Fruit fly (Drosophila melanogaster): ENCODE data around the gene CG5024.

The CG5024 gene

DNA sequence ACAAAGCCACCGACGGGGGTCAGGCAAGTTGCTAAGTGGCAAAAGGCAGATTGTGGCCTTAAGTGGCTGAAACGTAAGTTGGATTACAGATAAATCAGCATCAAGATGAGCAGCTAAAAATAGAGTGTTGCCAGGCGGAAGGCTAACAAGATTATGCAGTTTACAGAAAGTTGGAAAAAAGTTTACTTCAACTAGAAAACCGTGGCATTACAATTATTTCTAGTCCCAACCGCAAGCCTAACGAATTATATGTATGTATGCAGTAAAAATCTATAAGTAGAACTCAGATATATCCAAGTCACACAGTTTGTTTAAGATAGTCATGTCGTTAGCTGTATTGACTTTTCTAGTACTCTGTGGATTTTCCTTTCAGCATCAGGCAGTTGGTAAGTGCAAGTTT, 4.8 kb upstream of the CG5024 start, which contains the start of gene BG642167:
Gene BG642167 (plus strand): TSS at position 301 of the 400 bp plus-strand sequence.
- TF ChIP-seq ATbp (GFP tag; optimal IDR thresholded peaks at IDR 0.05) (no peak), Elba2 (GFP tag; optimal IDR thresholded peaks at IDR 0.05) (no peak), CG12236 (GFP tag; optimal IDR thresholded peaks at IDR 0.05) (no peak), ftz-f1 (GFP tag; optimal IDR thresholded peaks at IDR 0.05) (no peak), Pdp1 (GFP tag; optimal IDR thresholded peaks at IDR 0.05) (no peak), amos (GFP tag; IDR thresholded peaks at IDR 0.05; ENCODE audit: partially characterized antibody) (no peak), CG1529 (GFP tag; optimal IDR thresholded peaks at IDR 0.05) (no peak), oc (tag; optimal IDR thresholded peaks at IDR 0.05) (no peak), cg (GFP tag; optimal IDR thresholded peaks at IDR 0.05) (no peak), CG8290 (GFP tag; optimal IDR thresholded peaks at IDR 0.05) (no peak), CG8290 (tag; optimal IDR thresholded peaks at IDR 0.05) (no peak), Mad (GFP tag; optimal IDR thresholded peaks at IDR 0.05) (no peak), CG8478 (optimal IDR thresholded peaks at IDR 0.05) (no peak)

DNA sequence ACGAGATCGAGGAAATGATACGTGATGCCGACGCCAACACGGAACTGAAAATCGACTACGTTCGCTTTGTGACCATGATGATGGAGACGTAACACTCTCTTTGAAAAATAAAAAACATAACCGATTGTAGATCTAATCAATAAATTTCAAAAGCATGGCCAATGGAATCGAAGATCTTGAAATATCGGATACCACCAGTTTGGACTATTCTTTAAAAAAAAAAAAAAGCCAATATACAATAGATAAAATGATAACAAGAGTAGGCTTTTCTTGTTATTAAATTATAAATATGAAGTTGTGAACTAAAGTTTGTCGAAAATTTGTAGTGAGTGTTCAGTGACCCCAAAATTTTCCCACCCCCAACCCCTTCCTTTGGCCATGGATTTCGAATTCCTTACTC, 715 bp downstream of the CG5024 start, which contains the start of the genes Acam and CG17770:
Gene Acam (plus strand): TSS at position 301 of the 400 bp plus-strand sequence.
Gene CG17770 (plus strand): TSS at position 301 of the 400 bp plus-strand sequence.
- TF ChIP-seq abd-A (tag; optimal IDR thresholded peaks at IDR 0.05) = no peak
- TF ChIP-seq CG2199 (GFP tag; IDR thresholded peaks at IDR 0.05) = no peak
- TF ChIP-seq CG7963 (GFP tag; IDR thresholded peaks at IDR 0.05; ENCODE audit: partially characterized antibody) = no peak
- TF ChIP-seq CG17912 (GFP tag; optimal IDR thresholded peaks at IDR 0.05) = no peak
- no peak for TF ChIP-seq Oli (tag; optimal IDR thresholded peaks at IDR 0.05)
- no peak for TF ChIP-seq Pdp1 (GFP tag; optimal IDR thresholded peaks at IDR 0.05)
- no peak for TF ChIP-seq CG9797 (GFP tag; optimal IDR thresholded peaks at IDR 0.05)
- no peak for TF ChIP-seq Dref (GFP tag; IDR thresholded peaks at IDR 0.05)
- TF ChIP-seq Deaf1 (tag; optimal IDR thresholded peaks at IDR 0.05) = no peak
- no peak for TF ChIP-seq CG4617 (GFP tag; optimal IDR thresholded peaks at IDR 0.05; ENCODE audit: borderline replicate concordance)
- no peak for TF ChIP-seq Rfx (GFP tag; IDR thresholded peaks at IDR 0.05)

DNA sequence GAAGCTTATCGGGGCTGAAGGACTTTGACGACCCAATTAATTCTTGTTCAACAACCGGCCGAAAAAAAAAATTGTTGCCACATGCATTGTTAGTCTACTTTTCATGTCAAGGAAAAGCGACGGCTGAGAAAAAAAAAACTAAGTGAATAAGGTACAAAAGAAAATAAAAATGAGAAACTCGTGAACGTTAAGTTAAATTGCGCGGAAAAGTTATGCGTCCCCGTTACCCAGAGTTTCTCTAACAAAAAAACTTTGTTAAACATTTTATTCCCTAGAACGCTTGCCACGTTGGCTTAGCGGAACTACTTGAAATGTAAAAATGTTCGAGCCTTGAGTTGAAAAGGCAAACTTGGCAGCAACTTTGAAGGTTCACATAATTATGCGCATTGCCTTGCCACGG, 4.3 kb downstream of the CG5024 start, which contains the start of gene CG14354:
Gene CG14354 (plus strand): TSS at position 301 of the 400 bp plus-strand sequence.
- TF ChIP-seq dmrt11E (tag; optimal IDR thresholded peaks at IDR 0.05) = no peak
- no peak for TF ChIP-seq CG9727 (GFP tag; optimal IDR thresholded peaks at IDR 0.05)
- no peak for TF ChIP-seq scrt (GFP tag; optimal IDR thresholded peaks at IDR 0.05)
- no peak for TF ChIP-seq Hsf (GFP tag; optimal IDR thresholded peaks at IDR 0.05)
- no peak for TF ChIP-seq TFAM (GFP tag; optimal IDR thresholded peaks at IDR 0.05)
- TF ChIP-seq disco-r (GFP tag; optimal IDR thresholded peaks at IDR 0.05) = no peak
- no peak for TF ChIP-seq abd-A (tag; optimal IDR thresholded peaks at IDR 0.05)
- no peak for TF ChIP-seq nmo (GFP tag; optimal IDR thresholded peaks at IDR 0.05)
- TF ChIP-seq crol (GFP tag; IDR thresholded peaks at IDR 0.05) = no peak
- TF ChIP-seq CG43689 (GFP tag; IDR thresholded peaks at IDR 0.05) = no peak
- no peak for TF ChIP-seq Deaf1 (tag; optimal IDR thresholded peaks at IDR 0.05)
- no peak for TF ChIP-seq fd96Cb (tag; optimal IDR thresholded peaks at IDR 0.05)
- TF ChIP-seq tx (GFP tag; optimal IDR thresholded peaks at IDR 0.05) = no peak
- TF ChIP-seq zen (tag; optimal IDR thresholded peaks at IDR 0.05) = no peak

DNA sequence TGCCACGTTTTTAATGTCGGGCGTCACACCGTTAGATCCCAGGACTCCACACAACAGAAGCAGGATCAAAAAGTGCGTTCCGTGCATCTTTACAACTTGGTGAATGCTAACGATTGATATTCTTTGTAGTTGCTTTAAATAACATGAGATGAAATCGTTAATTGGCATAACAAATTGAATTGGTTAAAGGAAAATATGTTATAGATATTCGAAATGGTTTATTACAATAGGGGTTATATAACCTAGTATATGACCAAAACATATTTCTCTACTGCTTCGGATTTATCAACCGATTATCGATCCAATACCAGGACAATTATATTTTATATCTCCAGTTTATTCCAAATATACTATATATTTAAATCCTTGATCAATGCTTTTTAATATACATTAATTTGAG, 18.7 kb downstream of the CG5024 start, which contains the start of gene Mst57Dc:
Gene Mst57Dc (minus strand): TSS at position 101 of the 400 bp plus-strand sequence.
- TF ChIP-seq CG10979 (tag; optimal IDR thresholded peaks at IDR 0.05) (no peak), crol (GFP tag; IDR thresholded peaks at IDR 0.05) (no peak), CG10543 (GFP tag; optimal IDR thresholded peaks at IDR 0.05) (no peak), CG10654 (GFP tag; optimal IDR thresholded peaks at IDR 0.05) (no peak), vnd (GFP tag; IDR thresholded peaks at IDR 0.05; ENCODE audit: partially characterized antibody) (no peak), mld (GFP tag; IDR thresholded peaks at IDR 0.05; ENCODE audit: partially characterized antibody) (no peak), ato (GFP tag; IDR thresholded peaks at IDR 0.05; ENCODE audit: partially characterized antibody) (no peak), CG16863 (GFP tag; optimal IDR thresholded peaks at IDR 0.05) (no peak)

Measured in whole organism, embryonic.